Fruit fly (Drosophila melanogaster) whole organism, embryonic: ENCODE measurements around the gene CG15891.

ENCODE experiments used
- CG10366 ChIP-seq: fragments of 200-800 bp; sonication (Bioruptor generic); IDR thresholded peaks from 2 replicates; pipeline ENCODE4 v1.3.6; 2022; ENCODE audit warnings: missing biosample characterization, missing genetic modification characterization
- CG10543 ChIP-seq: fragments of 200-800 bp; sonication (Bioruptor generic); optimal IDR thresholded peaks from 3 replicates; lab custom pipeline; 2017; ENCODE audit warnings: missing biosample characterization, mild to moderate bottlenecking, missing genetic modification characterization, moderate library complexity
- CG11398 ChIP-seq: fragments of 200-800 bp; sonication (Bioruptor generic); optimal IDR thresholded peaks from 2 replicates; lab custom pipeline; 2016; ENCODE audit warnings: missing biosample characterization, missing genetic modification characterization
- CG11456 ChIP-seq: fragments of 200-800 bp; sonication (Bioruptor generic); IDR thresholded peaks from 3 replicates; pipeline ENCODE4 v1.3.6; 2022; ENCODE audit warnings: missing biosample characterization, missing genetic modification characterization
- CG12104 ChIP-seq: fragments of 200-800 bp; sonication (Bioruptor generic); optimal IDR thresholded peaks from 3 replicates; lab custom pipeline; 2016; ENCODE audit warnings: missing biosample characterization, missing genetic modification characterization
- CG12299 ChIP-seq: fragments of 200-800 bp; sonication (Bioruptor generic); optimal IDR thresholded peaks from 2 replicates; lab custom pipeline; 2018; ENCODE audit warnings: missing biosample characterization, mild to moderate bottlenecking, missing genetic modification characterization
- CG12769 ChIP-seq: fragments of 200-800 bp; sonication (Bioruptor generic); optimal IDR thresholded peaks from 2 replicates; lab custom pipeline; 2019; ENCODE audit warnings: missing biosample characterization, mild to moderate bottlenecking, missing genetic modification characterization, moderate library complexity
- CG13775 ChIP-seq: fragments of 200-800 bp; sonication (Bioruptor generic); optimal IDR thresholded peaks from 3 replicates; lab custom pipeline; 2017; ENCODE audit warnings: missing biosample characterization, mild to moderate bottlenecking, missing genetic modification characterization
- CG15073 ChIP-seq: fragments of 200-800 bp; sonication (Bioruptor generic); optimal IDR thresholded peaks from 2 replicates; lab custom pipeline; 2016; ENCODE audit warnings: missing biosample characterization, missing genetic modification characterization
- CG1603 ChIP-seq: fragments of 200-800 bp; sonication (Bioruptor generic); optimal IDR thresholded peaks from 2 replicates; lab custom pipeline; 2019; ENCODE audit warnings: missing biosample characterization, mild to moderate bottlenecking, missing genetic modification characterization, moderate library complexity
- CG17361 ChIP-seq: fragments of 200-800 bp; sonication (Bioruptor generic); IDR thresholded peaks from 3 replicates; pipeline ENCODE4 v1.3.6; 2022; ENCODE audit warnings: missing biosample characterization, missing genetic modification characterization
- CG17385 ChIP-seq: fragments of 200-800 bp; sonication (Bioruptor generic); optimal IDR thresholded peaks from 3 replicates; lab custom pipeline; 2018; ENCODE audit warnings: missing biosample characterization, mild to moderate bottlenecking, missing genetic modification characterization
- CG17802 ChIP-seq: fragments of 200-800 bp; sonication (Bioruptor generic); optimal IDR thresholded peaks from 2 replicates; lab custom pipeline; 2018; ENCODE audit warnings: missing biosample characterization, mild to moderate bottlenecking, missing genetic modification characterization, moderate library complexity
- CG17912 ChIP-seq: fragments of 200-800 bp; sonication (Bioruptor generic); optimal IDR thresholded peaks from 2 replicates; lab custom pipeline; 2018; ENCODE audit warnings: missing biosample characterization, mild to moderate bottlenecking, missing genetic modification characterization
- CG18619 ChIP-seq: fragments of 200-800 bp; sonication (Bioruptor generic); optimal IDR thresholded peaks from 3 replicates; lab custom pipeline; 2017; ENCODE audit warnings: missing biosample characterization, mild to moderate bottlenecking, missing genetic modification characterization
- CG2875 ChIP-seq: fragments of 200-800 bp; sonication (Bioruptor generic); optimal IDR thresholded peaks from 2 replicates; lab custom pipeline; 2017; ENCODE audit warnings: missing biosample characterization, mild to moderate bottlenecking, missing genetic modification characterization, missing genetic modification reagents
- CG33557 ChIP-seq: fragments of 200-800 bp; sonication (Bioruptor generic); optimal IDR thresholded peaks from 2 replicates; lab custom pipeline; 2019; ENCODE audit warnings: missing biosample characterization, mild to moderate bottlenecking, missing genetic modification characterization, moderate library complexity
- CG34376 ChIP-seq: fragments of 200-800 bp; sonication (Bioruptor generic); optimal IDR thresholded peaks from 2 replicates; lab custom pipeline; 2018; ENCODE audit warnings: missing biosample characterization, mild to moderate bottlenecking, missing genetic modification characterization
- CG3726 ChIP-seq: fragments of 200-800 bp; sonication (Bioruptor generic); IDR thresholded peaks from 3 replicates; pipeline ENCODE4, ENCODE4 v1.3.6; 2022; ENCODE audit warnings: missing biosample characterization, missing genetic modification characterization
- CG3838 ChIP-seq: fragments of 200-800 bp; sonication (Bioruptor generic); optimal IDR thresholded peaks from 3 replicates; lab custom pipeline; 2016; ENCODE audit warnings: missing biosample characterization, missing genetic modification characterization
- CG42726 ChIP-seq: fragments of 200-800 bp; sonication (Bioruptor generic); IDR thresholded peaks from 2 replicates; pipeline ENCODE4 v1.3.6; 2022; ENCODE audit warnings: missing biosample characterization, missing genetic modification characterization; ENCODE audit not compliant: partially characterized antibody
- CG4424 ChIP-seq: fragments of 200-800 bp; sonication (Bioruptor generic); optimal IDR thresholded peaks from 3 replicates; lab custom pipeline; 2016; ENCODE audit warnings: missing biosample characterization, missing genetic modification characterization
- CG4730 ChIP-seq: fragments of 200-800 bp; sonication (Bioruptor generic); IDR thresholded peaks from 2 replicates; pipeline ENCODE4 v1.3.6; 2022; ENCODE audit warnings: missing biosample characterization, missing genetic modification characterization
- CG7556 ChIP-seq: fragments of 200-800 bp; sonication (Bioruptor generic); optimal IDR thresholded peaks from 2 replicates; lab custom pipeline; 2017; ENCODE audit warnings: missing biosample characterization, mild to moderate bottlenecking, missing genetic modification characterization
- ERR ChIP-seq: fragments of 200-800 bp; sonication (Bioruptor generic); optimal IDR thresholded peaks from 2 replicates; lab custom pipeline; 2016; ENCODE audit warnings: missing biosample characterization, missing genetic modification characterization
- Ets65A ChIP-seq: fragments of 200-800 bp; sonication (Bioruptor generic); peaks from one replicate; lab custom pipeline; 2016; ENCODE audit warnings: missing biosample characterization, missing genetic modification characterization
- H2.0 ChIP-seq: fragments of 200-800 bp; sonication (Bioruptor generic); IDR thresholded peaks from 2 replicates; pipeline ENCODE4 v1.3.6; 2022; ENCODE audit warnings: missing biosample characterization, missing genetic modification characterization
- Meics ChIP-seq: fragments of 200-800 bp; sonication (Bioruptor generic); optimal IDR thresholded peaks from 2 replicates; lab custom pipeline; 2017; ENCODE audit warnings: missing biosample characterization, mild to moderate bottlenecking, missing genetic modification characterization
- Mes4 ChIP-seq: fragments of 200-800 bp; sonication (Bioruptor generic); optimal IDR thresholded peaks from 2 replicates; lab custom pipeline; 2016; ENCODE audit warnings: missing biosample characterization, missing genetic modification characterization
- Sox100B ChIP-seq: fragments of 200-800 bp; sonication (Bioruptor generic); optimal IDR thresholded peaks from 3 replicates; lab custom pipeline; 2018; ENCODE audit warnings: missing biosample characterization, mild to moderate bottlenecking, missing genetic modification characterization
- Spps ChIP-seq: fragments of 200-800 bp; sonication (Bioruptor generic); optimal IDR thresholded peaks from 2 replicates; lab custom pipeline; 2018; ENCODE audit warnings: missing biosample characterization, mild to moderate bottlenecking, missing genetic modification characterization
- Taf1 ChIP-seq: fragments of 200-800 bp; sonication (Bioruptor generic); IDR thresholded peaks from 2 replicates; pipeline ENCODE4 v1.3.6; 2022; ENCODE audit warnings: missing biosample characterization, missing genetic modification characterization
- ato ChIP-seq: fragments of 200-800 bp; sonication (Bioruptor generic); IDR thresholded peaks from 2 replicates; pipeline ENCODE4 v1.3.6; 2022; ENCODE audit warnings: missing biosample characterization, missing genetic modification characterization; ENCODE audit not compliant: partially characterized antibody
- az2 ChIP-seq: fragments of 200-800 bp; sonication (Bioruptor generic); optimal IDR thresholded peaks from 3 replicates; lab custom pipeline; 2016; ENCODE audit warnings: missing biosample characterization, missing genetic modification characterization
- bowl ChIP-seq: fragments of 200-800 bp; sonication (Bioruptor generic); IDR thresholded peaks from 2 replicates; pipeline ENCODE4 v1.3.6; 2022; ENCODE audit warnings: missing biosample characterization, missing genetic modification characterization
- crp ChIP-seq, 2 experiments: fragments of 200-800 bp; sonication (Bioruptor generic); optimal IDR thresholded peaks; 2 replicates in 1 of 2; 3 replicates in 1 of 2; lab custom pipeline; 2017; ENCODE audit warnings: missing biosample characterization in 2 of 2, missing genetic modification characterization in 2 of 2, mild to moderate bottlenecking in 1 of 2, moderate library complexity in 1 of 2
- disco-r ChIP-seq: fragments of 200-800 bp; sonication (Bioruptor generic); optimal IDR thresholded peaks from 2 replicates; lab custom pipeline; 2016; ENCODE audit warnings: missing biosample characterization, missing genetic modification characterization
- dmrt11E ChIP-seq: fragments of 200-800 bp; sonication (Bioruptor generic); optimal IDR thresholded peaks from 3 replicates; lab custom pipeline; 2018; ENCODE audit warnings: missing biosample characterization, mild to moderate bottlenecking, missing genetic modification characterization, moderate library complexity
- dysf ChIP-seq: fragments of 200-800 bp; sonication (Bioruptor generic); IDR thresholded peaks from 3 replicates; pipeline ENCODE4 v1.3.6; 2022; ENCODE audit warnings: missing biosample characterization, missing genetic modification characterization
- ems ChIP-seq: fragments of 200-800 bp; sonication (Bioruptor generic); optimal IDR thresholded peaks from 3 replicates; lab custom pipeline; 2016; ENCODE audit warnings: missing biosample characterization, missing genetic modification characterization
- fd96Cb ChIP-seq: fragments of 200-800 bp; sonication (Bioruptor generic); optimal IDR thresholded peaks from 2 replicates; lab custom pipeline; 2018; ENCODE audit warnings: missing biosample characterization, mild to moderate bottlenecking, missing genetic modification characterization, moderate library complexity
- fru ChIP-seq: fragments of >200 bp; optimal IDR thresholded peaks from 2 replicates; lab custom pipeline; 2017
- gsb-n ChIP-seq: fragments of 200-800 bp; sonication (Bioruptor generic); optimal IDR thresholded peaks from 3 replicates; lab custom pipeline; 2018; ENCODE audit warnings: missing biosample characterization, mild to moderate bottlenecking, missing genetic modification characterization
- her ChIP-seq: fragments of 200-800 bp; sonication (Bioruptor generic); optimal IDR thresholded peaks from 2 replicates; lab custom pipeline; 2016; ENCODE audit warnings: missing biosample characterization, missing genetic modification characterization
- jigr1 ChIP-seq: fragments of 200-800 bp; sonication (Bioruptor generic); IDR thresholded peaks from 3 replicates; pipeline ENCODE4 v1.3.6; 2022; ENCODE audit warnings: missing biosample characterization, missing genetic modification characterization
- run ChIP-seq: fragments of 200-800 bp; sonication (Bioruptor generic); optimal IDR thresholded peaks from 3 replicates; lab custom pipeline; 2018; ENCODE audit warnings: missing biosample characterization, mild to moderate bottlenecking, missing genetic modification characterization
- tap ChIP-seq: fragments of 200-800 bp; optimal IDR thresholded peaks from 3 replicates; lab custom pipeline; 2019; ENCODE audit warnings: missing biosample characterization, mild to moderate bottlenecking, missing genetic modification characterization, moderate library complexity
- tgo ChIP-seq: fragments of 200-800 bp; sonication (Bioruptor generic); IDR thresholded peaks from 3 replicates; pipeline ENCODE4 v1.3.6; 2022; ENCODE audit warnings: missing biosample characterization, missing genetic modification characterization
- tll ChIP-seq, 2 experiments: fragments of 200-800 bp in 1 of 2; fragments of >200 bp in 1 of 2; sonication (Bioruptor generic) in 1 of 2; optimal IDR thresholded peaks; 2 replicates each; lab custom pipeline; 2017 to 2019; ENCODE audit warnings: missing biosample characterization in 2 of 2, missing genetic modification characterization in 2 of 2, mild to moderate bottlenecking in 1 of 2, moderate library complexity in 1 of 2
- trem ChIP-seq: fragments of 200-800 bp; optimal IDR thresholded peaks from 3 replicates; lab custom pipeline; 2019; ENCODE audit warnings: missing biosample characterization, mild to moderate bottlenecking, missing genetic modification characterization, moderate library complexity
- usp ChIP-seq: fragments of >200 bp; optimal IDR thresholded peaks from 2 replicates; lab custom pipeline; 2017; ENCODE audit warnings: missing biosample characterization, missing genetic modification characterization

Gene CG15891

dm6 chrX:6340593-6341068 is 45.5 kb upstream of the CG15891 start (continued):
- TF ChIP-seq CG33557 (GFP tag; lab: Kevin White, UChicago) (peak; percentile 6), usp (no peak), bowl (GFP tag; lab: Robert Waterston, UW) (0 out of 2 replicates have a peak, but pooled peaks have one; percentile 43), CG17802 (tag; lab: Kevin White, UChicago) (no peak), CG12769 (tag; lab: Kevin White, UChicago) (peak; percentile 39), Taf1 (0 out of 2 replicates have a peak, but pooled peaks have one; percentile 17), Meics (peak; percentile 89), fd96Cb (tag; lab: Kevin White, UChicago) (peak; percentile 67), fru (lab: Kevin White, UChicago) (no peak), az2 (GFP tag; lab: Kevin White, UChicago) (peak; percentile 61), CG3838 (no peak), Ets65A (peak; percentile 70), CG10543 (GFP tag; lab: Kevin White, UChicago) (peak; percentile 80), H2.0 (0 out of 2 replicates have a peak, but pooled peaks have one; percentile 23), tap (peak; percentile 68), run (peak; percentile 61), tgo (GFP tag; lab: Robert Waterston, UW) (no peak; the same call in 2 of the 3 replicates), gsb-n (tag; lab: Kevin White, UChicago) (peak; percentile 51), Mes4 (no peak), jigr1 (no peak), CG4730 (no peak), Sox100B (peak; percentile 88), CG11398 (GFP tag; lab: Kevin White, UChicago) (no peak), ato (GFP tag; lab: Robert Waterston, UW) (no peak), trem (tag; lab: Kevin White, UChicago) (peak; percentile 55), Spps (tag; lab: Kevin White, UChicago) (peak; percentile 24), CG17385 (GFP tag; lab: Kevin White, UChicago) (peak; percentile 65), dmrt11E (tag; lab: Kevin White, UChicago) (peak; percentile 25), CG34376 (peak; percentile 64), CG3726 (GFP tag; lab: Robert Waterston, UW) (no peak), ems (GFP tag; lab: Kevin White, UChicago) (peak; percentile 41), crp (GFP tag; optimal IDR thresholded peaks at IDR 0.05; lab: Kevin White, UChicago) (peak in 1 of 2 experiments; percentile 21), CG17912 (no peak), CG18619 (peak; percentile 87), CG2875 (GFP tag; lab: Kevin White, UChicago) (peak; percentile 68), CG12299 (tag; lab: Kevin White, UChicago) (peak; percentile 30), disco-r (GFP tag; lab: Kevin White, UChicago) (no peak), CG7556 (GFP tag; lab: Kevin White, UChicago) (peak; percentile 88), CG11456 (no peak), CG12104 (GFP tag; lab: Kevin White, UChicago) (peak; percentile 70), CG13775 (peak; percentile 76), CG17361 (GFP tag; lab: Robert Waterston, UW) (peak; percentile 87), dysf (peak; percentile 62), ERR (GFP tag; lab: Kevin White, UChicago) (no peak), tll (GFP tag; optimal IDR thresholded peaks at IDR 0.05; lab: Kevin White, UChicago) (no peak), CG10366 (GFP tag; lab: Robert Waterston, UW) (peak; percentile 57), CG15073 (GFP tag; lab: Kevin White, UChicago) (no peak), CG1603 (tag; lab: Kevin White, UChicago) (peak; percentile 27), CG42726 (GFP tag; lab: Robert Waterston, UW) (no peak), CG4424 (peak; percentile 68), her (GFP tag; lab: Kevin White, UChicago) (peak; percentile 9)
